Worm (Caenorhabditis elegans) whole organism, early embryonic: ENCODE results near the gene flp-21.

ENCODE experiments used
- B0310.2 ChIP-seq: sonication (generic microtip); optimal IDR thresholded peaks from 2 replicates; lab custom pipeline; 2016; ENCODE audit warnings: mild to moderate bottlenecking, missing genetic modification characterization, missing compliant biosample characterization
- F13C5.2 ChIP-seq: sonication (generic microtip); optimal IDR thresholded peaks from 2 replicates; lab custom pipeline; 2017; ENCODE audit warnings: mild to moderate bottlenecking, missing genetic modification characterization, inconsistent platforms, missing compliant biosample characterization
- aly-1 ChIP-seq: sonication (generic microtip); optimal IDR thresholded peaks from 2 replicates; lab custom pipeline; 2016; ENCODE audit warnings: missing genetic modification characterization, missing compliant biosample characterization
- ama-1 ChIP-seq: fragments of 150-350 bp; optimal IDR thresholded peaks from 2 replicates; lab custom pipeline; 2014
- ceh-13 ChIP-seq: fragments of 200-800 bp; sonication (Bioruptor generic); optimal IDR thresholded peaks from 2 replicates; lab custom pipeline; 2018; ENCODE audit warnings: mild to moderate bottlenecking, missing genetic modification characterization, missing compliant biosample characterization
- ceh-36 ChIP-seq: sonication (generic microtip); optimal IDR thresholded peaks from 2 replicates; lab custom pipeline; 2016; ENCODE audit warnings: missing genetic modification characterization, inconsistent platforms, missing compliant biosample characterization
- flt-1 ChIP-seq: fragments of 200-800 bp; sonication (Bioruptor generic); IDR thresholded peaks from 2 replicates; pipeline ENCODE4 v1.3.6; 2022; ENCODE audit warnings: missing genetic modification characterization, missing compliant biosample characterization
- hmbx-1 ChIP-seq: sonication (generic microtip); optimal IDR thresholded peaks from 2 replicates; lab custom pipeline; 2016; ENCODE audit warnings: mild to moderate bottlenecking, missing genetic modification characterization, missing compliant biosample characterization
- hmg-4 ChIP-seq: fragments of 200-800 bp; sonication (Bioruptor generic); optimal IDR thresholded peaks from 2 replicates; lab custom pipeline; 2018; ENCODE audit warnings: mild to moderate bottlenecking, missing genetic modification characterization, missing compliant biosample characterization
- hnd-1 ChIP-seq: sonication (generic microtip); optimal IDR thresholded peaks from 2 replicates; lab custom pipeline; 2016; ENCODE audit warnings: missing genetic modification characterization, missing compliant biosample characterization
- pes-1 ChIP-seq: fragments of 200-800 bp; sonication (Bioruptor generic); IDR thresholded peaks from 2 replicates; pipeline ENCODE4 v1.3.6; 2022; ENCODE audit warnings: missing genetic modification reagents, missing genetic modification characterization, missing compliant biosample characterization
- tbx-11 ChIP-seq: fragments of 200-800 bp; sonication (Bioruptor generic); IDR thresholded peaks from 2 replicates; pipeline ENCODE4 v1.3.6; 2022; ENCODE audit warnings: missing genetic modification characterization, missing compliant biosample characterization

- TF ChIP-seq tbx-11 (GFP tag; lab: Robert Waterston, UW) (no peak), aly-1 (tag; lab: Kevin White, UChicago) (no peak), hmg-4 (GFP tag; lab: Kevin White, UChicago) (no peak), F13C5.2 (tag; lab: Kevin White, UChicago) (no peak), ama-1 (lab: Kevin White, UChicago) (no peak), B0310.2 (tag; lab: Kevin White, UChicago) (no peak), ceh-13 (no peak), flt-1 (no peak), pes-1 (GFP tag; lab: Robert Waterston, UW) (no peak), hmbx-1 (no peak), hnd-1 (tag; lab: Kevin White, UChicago) (no peak), ceh-36 (no peak)
Observed at ce11 chrV:7825836-7826235, 32.7 kb downstream of the flp-21 start.
